Worm (Caenorhabditis elegans) whole organism, midembryonic: ENCODE measurements around the gene cthd-1.

Experiments
- flt-1 ChIP-seq: fragments of 200-800 bp; sonication (Bioruptor generic); IDR thresholded peaks from 2 replicates; pipeline ENCODE4 v1.3.6; 2022; ENCODE audit warnings: missing genetic modification characterization, missing compliant biosample characterization
- klf-2 ChIP-seq: fragments of 200-800 bp; sonication (Bioruptor generic); conservative IDR thresholded peaks from 2 replicates; pipeline ENCODE4 v1.3.6; 2022; ENCODE audit warnings: missing genetic modification reagents, missing genetic modification characterization, missing compliant biosample characterization
- med-1 ChIP-seq: sonication (generic microtip); optimal IDR thresholded peaks from 2 replicates; lab custom pipeline; 2017; ENCODE audit warnings: missing genetic modification characterization, mild to moderate bottlenecking, missing compliant biosample characterization, antibody characterized with exemption, missing genetic modification reagents; ENCODE audit not compliant: insufficient read depth

- no peak for TF ChIP-seq med-1
- TF ChIP-seq klf-2 = no peak
- TF ChIP-seq flt-1 (GFP tag; lab: Robert Waterston, UW) = no peak
Measured at ce11 chrV:9629643-9630042, 48.4 kb upstream of the cthd-1 start, which contains the start of gene col-146.
